Worm (Caenorhabditis elegans) whole organism, L2 larva: ENCODE results near the gene clec-150.

Source experiments
- C34F6.9 ChIP-seq: fragments of 150-350 bp; optimal IDR thresholded peaks from 2 replicates; lab custom pipeline; 2014; ENCODE audit warnings: missing biosample characterization, missing genetic modification characterization
- Y55F3AM.14 ChIP-seq: fragments of 200-800 bp; sonication (Bioruptor generic); optimal IDR thresholded peaks from 2 replicates; lab custom pipeline; 2018; ENCODE audit warnings: mild to moderate bottlenecking, missing genetic modification characterization, missing compliant biosample characterization
- ZK546.5 ChIP-seq: sonication (generic microtip); optimal IDR thresholded peaks from 2 replicates; lab custom pipeline; 2017; ENCODE audit warnings: missing biosample characterization, missing genetic modification characterization
- ama-1 ChIP-seq: fragments of 150-350 bp; optimal IDR thresholded peaks from 2 replicates; lab custom pipeline; 2018; ENCODE audit warnings: inconsistent platforms
- blmp-1 ChIP-seq: sonication (generic microtip); optimal IDR thresholded peaks from 2 replicates; lab custom pipeline; 2017; ENCODE audit warnings: missing genetic modification characterization, mild to moderate bottlenecking, missing compliant biosample characterization, antibody characterized with exemption, moderate library complexity; ENCODE audit not compliant: insufficient read depth
- ceh-16 ChIP-seq: fragments of 150-350 bp; optimal IDR thresholded peaks from 2 replicates; lab custom pipeline; 2014; ENCODE audit warnings: missing biosample characterization, missing genetic modification characterization
- ceh-82 ChIP-seq: fragments of 150-350 bp; optimal IDR thresholded peaks from 2 replicates; lab custom pipeline; 2014; ENCODE audit warnings: missing biosample characterization, missing genetic modification characterization
- crh-2 ChIP-seq: sonication (generic microtip); optimal IDR thresholded peaks from 2 replicates; lab custom pipeline; 2017; ENCODE audit warnings: missing biosample characterization, missing genetic modification characterization
- dmd-4 ChIP-seq: sonication (generic microtip); optimal IDR thresholded peaks from 2 replicates; lab custom pipeline; 2017; ENCODE audit warnings: missing biosample characterization, missing genetic modification characterization
- egl-27 ChIP-seq: sonication (generic microtip); optimal IDR thresholded peaks from 3 replicates; lab custom pipeline; 2017; ENCODE audit warnings: missing biosample characterization, missing genetic modification reagents, missing genetic modification characterization
- elt-1 ChIP-seq: fragments of 150-350 bp; optimal IDR thresholded peaks from 2 replicates; lab custom pipeline; 2014; ENCODE audit warnings: missing biosample characterization, missing genetic modification characterization
- elt-3 ChIP-seq: sonication (generic microtip); optimal IDR thresholded peaks from 2 replicates; lab custom pipeline; 2017; ENCODE audit warnings: missing biosample characterization, missing genetic modification characterization
- fos-1 ChIP-seq: fragments of 150-350 bp; optimal IDR thresholded peaks from 2 replicates; lab custom pipeline; 2014; ENCODE audit warnings: missing biosample characterization, missing genetic modification characterization
- lin-11 ChIP-seq: fragments of 150-350 bp; sonication (generic microtip); optimal IDR thresholded peaks from 2 replicates; lab custom pipeline; 2014; ENCODE audit warnings: missing biosample characterization, missing genetic modification characterization, inconsistent platforms, mixed read lengths
- lin-13 ChIP-seq: fragments of 150-350 bp; optimal IDR thresholded peaks from 2 replicates; lab custom pipeline; 2014; ENCODE audit warnings: missing biosample characterization, missing genetic modification reagents, missing genetic modification characterization
- lin-39 ChIP-seq: fragments of 150-350 bp; optimal IDR thresholded peaks from 2 replicates; lab custom pipeline; 2014; ENCODE audit warnings: missing biosample characterization, missing genetic modification reagents, missing genetic modification characterization
- mab-5 ChIP-seq: fragments of 150-350 bp; optimal IDR thresholded peaks from 2 replicates; lab custom pipeline; 2014; ENCODE audit warnings: missing biosample characterization, missing genetic modification characterization
- mbf-1 ChIP-seq: sonication (generic microtip); optimal IDR thresholded peaks from 2 replicates; lab custom pipeline; 2017; ENCODE audit warnings: missing biosample characterization, missing genetic modification characterization
- mdl-1 ChIP-seq, 2 experiments: fragments of 150-350 bp in 1 of 2; sonication (generic microtip) in 1 of 2; optimal IDR thresholded peaks; 2 replicates each; lab custom pipeline; 2017; ENCODE audit warnings: missing biosample characterization in 2 of 2, missing genetic modification characterization in 2 of 2
- nhr-12 ChIP-seq: fragments of 150-350 bp; optimal IDR thresholded peaks from 2 replicates; lab custom pipeline; 2014; ENCODE audit warnings: missing biosample characterization, missing genetic modification characterization
- nhr-129 ChIP-seq: fragments of 150-350 bp; optimal IDR thresholded peaks from 2 replicates; lab custom pipeline; 2014; ENCODE audit warnings: missing biosample characterization, missing genetic modification characterization
- nhr-21 ChIP-seq: fragments of 150-350 bp; optimal IDR thresholded peaks from 2 replicates; lab custom pipeline; 2014; ENCODE audit warnings: missing biosample characterization, missing genetic modification characterization
- nhr-23 ChIP-seq: fragments of 150-350 bp; optimal IDR thresholded peaks from 2 replicates; lab custom pipeline; 2014; ENCODE audit warnings: missing biosample characterization, missing genetic modification reagents, missing genetic modification characterization
- nhr-237 ChIP-seq: fragments of 150-350 bp; optimal IDR thresholded peaks from 2 replicates; lab custom pipeline; 2014; ENCODE audit warnings: missing biosample characterization, missing genetic modification characterization
- nhr-6 ChIP-seq: fragments of 150-350 bp; optimal IDR thresholded peaks from 2 replicates; lab custom pipeline; 2014; ENCODE audit warnings: missing biosample characterization, missing genetic modification characterization
- peb-1 ChIP-seq: fragments of 150-350 bp; optimal IDR thresholded peaks from 2 replicates; lab custom pipeline; 2014; ENCODE audit warnings: missing biosample characterization, missing genetic modification characterization
- sem-4 ChIP-seq: fragments of 150-350 bp; optimal IDR thresholded peaks from 2 replicates; lab custom pipeline; 2014; ENCODE audit warnings: missing biosample characterization, missing genetic modification reagents, missing genetic modification characterization
- skn-1 ChIP-seq: sonication (generic microtip); optimal IDR thresholded peaks from 2 replicates; lab custom pipeline; 2017; ENCODE audit warnings: missing biosample characterization, missing genetic modification characterization
- sma-3 ChIP-seq: sonication (generic microtip); optimal IDR thresholded peaks from 2 replicates; lab custom pipeline; 2016; ENCODE audit warnings: missing genetic modification reagents, missing genetic modification characterization, missing compliant biosample characterization
- sma-9 ChIP-seq, 2 experiments: fragments of 150-350 bp in 1 of 2; sonication (generic microtip) in 1 of 2; optimal IDR thresholded peaks; 2 replicates each; lab custom pipeline; 2014 to 2016; ENCODE audit warnings: missing genetic modification characterization in 2 of 2, mild to moderate bottlenecking in 1 of 2, missing biosample characterization in 1 of 2, missing compliant biosample characterization in 1 of 2, missing genetic modification reagents in 1 of 2, moderate library complexity in 1 of 2
- snpc-4 ChIP-seq: fragments of 150-350 bp; optimal IDR thresholded peaks from 2 replicates; lab custom pipeline; 2014; ENCODE audit warnings: missing biosample characterization, missing genetic modification characterization
- unc-39 ChIP-seq: fragments of 150-350 bp; optimal IDR thresholded peaks from 2 replicates; lab custom pipeline; 2014; ENCODE audit warnings: missing biosample characterization, missing genetic modification characterization
- unc-55 ChIP-seq: fragments of 150-350 bp; sonication (generic microtip); optimal IDR thresholded peaks from 3 replicates; lab custom pipeline; 2014; ENCODE audit warnings: missing biosample characterization, missing genetic modification reagents, missing genetic modification characterization
- unc-62 ChIP-seq: fragments of 150-350 bp; optimal IDR thresholded peaks from 2 replicates; lab custom pipeline; 2014; ENCODE audit warnings: missing biosample characterization, missing genetic modification reagents, missing genetic modification characterization
- zag-1 ChIP-seq: fragments of 150-350 bp; optimal IDR thresholded peaks from 2 replicates; lab custom pipeline; 2014; ENCODE audit warnings: missing biosample characterization, missing genetic modification characterization
- ztf-11 ChIP-seq: sonication (generic microtip); optimal IDR thresholded peaks from 2 replicates; lab custom pipeline; 2017; ENCODE audit warnings: missing biosample characterization, missing genetic modification characterization

clec-150 gene

DNA sequence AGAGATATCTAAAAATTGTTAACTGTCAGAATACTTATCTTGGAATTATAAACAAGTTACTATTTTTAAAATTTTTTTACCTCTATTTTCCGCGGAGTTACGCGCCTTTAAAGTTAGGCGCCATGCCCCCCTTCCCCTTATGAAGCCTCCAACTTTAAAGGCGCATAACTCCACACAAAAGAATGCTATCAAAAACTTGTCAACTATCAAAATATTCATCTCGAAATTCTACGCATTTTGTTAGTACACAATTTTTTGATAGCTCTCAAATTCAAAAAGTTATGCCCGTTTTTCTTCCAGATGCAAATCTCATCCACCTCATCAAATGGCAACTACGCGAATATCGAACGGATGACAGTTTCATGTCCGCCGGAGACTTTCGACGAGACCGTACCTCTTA, 19.5 kb upstream of the clec-150 start, which contains the start of gene tbc-10:
Gene tbc-10, plus strand, starts transcription at position 301 of the 400 bp plus-strand sequence.
- TF ChIP-seq nhr-12 (tag; lab: Kevin White, UChicago) (no peak), crh-2 (tag; lab: Kevin White, UChicago) (no peak), snpc-4 (no peak), nhr-23 (tag; lab: Kevin White, UChicago) (no peak), blmp-1 (tag; lab: Kevin White, UChicago) (no peak), egl-27 (tag; lab: Kevin White, UChicago) (no peak), C34F6.9 (tag; lab: Kevin White, UChicago) (no peak), unc-62 (no peak), skn-1 (tag; lab: Kevin White, UChicago) (no peak)

DNA sequence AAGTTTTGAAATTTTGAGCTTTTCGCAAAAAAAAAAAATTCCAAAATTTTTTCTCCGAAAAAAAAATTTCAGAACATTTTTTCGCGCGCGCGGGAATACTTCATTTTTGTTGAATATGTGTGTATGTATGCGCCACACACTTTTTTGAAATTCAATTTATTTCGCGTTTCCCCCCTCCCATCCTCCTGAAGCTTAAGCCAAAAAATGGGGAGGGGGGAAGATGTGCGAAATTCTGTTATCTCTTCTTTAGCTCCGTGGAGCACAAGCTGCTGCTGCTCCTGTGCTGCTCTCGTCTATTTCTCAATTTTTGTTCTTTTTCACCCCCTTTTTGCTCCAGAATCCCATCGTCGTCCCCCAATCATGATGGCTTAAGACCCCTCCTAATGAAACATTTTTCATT, 12.9 kb upstream of the clec-150 start:
- TF ChIP-seq elt-3 (tag; lab: Kevin White, UChicago): no peak
- no peak for TF ChIP-seq fos-1
- TF ChIP-seq C34F6.9 (tag; lab: Kevin White, UChicago): no peak
- no peak for TF ChIP-seq unc-55 (GFP tag; lab: Kevin White, UChicago)
- TF ChIP-seq mdl-1 (tag; optimal IDR thresholded peaks at IDR 0.05; lab: Kevin White, UChicago): no peak
- TF ChIP-seq skn-1 (tag; lab: Kevin White, UChicago): no peak
- no peak for TF ChIP-seq nhr-23 (tag; lab: Kevin White, UChicago)
- TF ChIP-seq elt-1 (tag; lab: Kevin White, UChicago): no peak

DNA sequence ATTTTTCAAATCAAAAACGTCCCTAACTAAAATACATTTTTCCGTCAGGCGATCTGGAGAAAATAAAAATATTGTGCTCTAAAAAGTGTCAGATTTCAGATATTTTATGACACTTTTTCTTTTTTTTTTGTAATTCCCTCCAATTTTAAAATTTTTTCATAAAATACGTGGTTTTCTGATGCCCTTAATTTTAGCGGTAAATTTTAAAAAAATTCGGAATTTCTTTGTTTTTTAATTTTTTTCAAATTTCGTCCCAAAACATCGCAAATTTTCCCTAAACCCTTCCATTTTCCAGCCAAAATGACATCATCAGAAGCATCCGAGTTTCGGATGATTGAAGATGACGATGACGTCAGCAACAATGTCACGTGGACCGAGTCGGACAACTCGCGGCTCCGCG, 10.9 kb upstream of the clec-150 start, which contains the start of gene trp-2:
Gene trp-2, plus strand, starts transcription at position 301 of the 400 bp plus-strand sequence.
- TF ChIP-seq Y55F3AM.14 (GFP tag; lab: Kevin White, UChicago) (no peak), snpc-4 (no peak), skn-1 (tag; lab: Kevin White, UChicago) (no peak), lin-11 (tag; lab: Kevin White, UChicago) (no peak), ceh-82 (tag; lab: Kevin White, UChicago) (no peak), elt-1 (tag; lab: Kevin White, UChicago) (no peak), ama-1 (lab: Kevin White, UChicago) (no peak), egl-27 (tag; lab: Kevin White, UChicago) (no peak), nhr-237 (tag; lab: Kevin White, UChicago) (no peak), nhr-129 (tag; lab: Kevin White, UChicago) (no peak), dmd-4 (tag; lab: Kevin White, UChicago) (no peak)

DNA sequence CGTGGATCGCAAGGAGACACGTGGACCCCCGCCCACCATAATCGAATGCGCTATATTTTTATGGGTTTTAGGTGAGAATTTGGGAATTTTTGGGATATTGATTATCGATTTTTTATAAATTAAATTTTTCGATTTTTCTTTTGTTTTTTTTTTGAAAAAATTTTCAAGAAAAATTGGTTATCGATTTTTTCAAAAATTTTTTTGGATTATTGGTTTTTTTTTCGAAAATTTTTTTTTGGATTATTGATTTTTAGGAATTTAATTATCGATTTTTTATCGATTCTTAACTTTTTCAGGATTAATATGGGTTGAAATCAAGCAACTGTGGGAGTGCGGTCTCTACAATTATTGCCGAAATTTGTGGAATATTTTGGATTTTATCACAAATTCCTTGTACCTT, 5.9 kb upstream of the clec-150 start:
- TF ChIP-seq skn-1 (tag; lab: Kevin White, UChicago): no peak
- TF ChIP-seq ztf-11: no peak
- no peak for TF ChIP-seq sem-4 (tag; lab: Kevin White, UChicago)
- no peak for TF ChIP-seq zag-1
- no peak for TF ChIP-seq snpc-4
- no peak for TF ChIP-seq sma-3 (GFP tag; lab: Kevin White, UChicago)
- no peak for TF ChIP-seq mdl-1 (tag; optimal IDR thresholded peaks at IDR 0.05; lab: Kevin White, UChicago)
- TF ChIP-seq unc-39: no peak
- no peak for TF ChIP-seq mbf-1 (tag; lab: Kevin White, UChicago)

DNA sequence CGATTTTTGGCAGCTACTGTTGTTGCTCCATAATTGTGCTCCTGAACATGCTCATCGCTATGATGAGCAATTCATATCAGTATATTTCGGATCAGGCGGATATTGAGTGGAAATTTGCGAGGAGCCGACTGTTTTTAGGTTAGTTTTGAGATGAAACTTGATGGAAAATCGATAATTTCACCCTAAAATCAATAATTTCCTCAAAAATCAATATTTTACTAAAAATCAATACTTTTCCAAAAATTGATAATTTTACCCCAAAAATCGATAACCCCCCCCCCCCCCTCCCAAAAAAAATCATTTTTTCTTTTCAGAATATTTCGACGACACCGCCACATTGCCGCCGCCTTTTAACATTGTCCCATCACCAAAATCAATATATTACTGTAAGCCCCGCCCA, 3.7 kb upstream of the clec-150 start:
- TF ChIP-seq sem-4 (tag; lab: Kevin White, UChicago) (no peak), lin-13 (GFP tag; lab: Kevin White, UChicago) (no peak), peb-1 (no peak), nhr-21 (tag; lab: Kevin White, UChicago) (no peak), sma-9 (GFP tag; optimal IDR thresholded peaks at IDR 0.05; lab: Kevin White, UChicago) (no peak), sma-9 (tag; optimal IDR thresholded peaks at IDR 0.05; lab: Kevin White, UChicago) (no peak)

DNA sequence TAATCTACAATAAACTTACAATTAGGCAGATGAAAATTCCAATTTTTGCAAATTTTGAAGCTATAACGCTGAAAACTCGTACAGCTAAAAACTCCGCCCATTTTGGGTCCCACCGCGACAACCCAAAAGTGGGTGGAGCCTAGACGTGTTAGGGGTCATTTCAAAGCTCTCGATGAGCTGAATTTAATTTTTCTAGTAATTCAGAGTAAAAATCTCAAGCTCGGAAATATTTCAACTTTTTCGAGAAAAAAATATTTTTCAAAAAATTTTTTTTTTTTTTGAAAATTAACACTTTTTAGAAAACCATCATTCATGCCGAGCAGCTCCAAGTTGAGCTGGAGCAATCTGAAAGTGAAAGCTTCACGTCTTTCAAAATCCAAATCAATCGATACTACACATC, 1.2 kb upstream of the clec-150 start, which contains the start of gene R06B10.7:
Gene R06B10.7, minus strand, starts transcription at position 101 of the 400 bp plus-strand sequence.
- no peak for TF ChIP-seq C34F6.9 (tag; lab: Kevin White, UChicago)
- TF ChIP-seq lin-13 (GFP tag; lab: Kevin White, UChicago): no peak
- TF ChIP-seq sma-3 (GFP tag; lab: Kevin White, UChicago): no peak
- TF ChIP-seq mab-5 (tag; lab: Kevin White, UChicago): no peak
- no peak for TF ChIP-seq ceh-16 (tag; lab: Kevin White, UChicago)
- TF ChIP-seq egl-27 (tag; lab: Kevin White, UChicago): no peak
- no peak for TF ChIP-seq unc-39
- TF ChIP-seq ZK546.5 (tag; lab: Kevin White, UChicago): no peak
- no peak for TF ChIP-seq nhr-129 (tag; lab: Kevin White, UChicago)
- TF ChIP-seq ceh-82 (tag; lab: Kevin White, UChicago): no peak
- TF ChIP-seq lin-39 (tag; lab: Kevin White, UChicago): no peak
- no peak for TF ChIP-seq nhr-6
- TF ChIP-seq crh-2 (tag; lab: Kevin White, UChicago): no peak
- no peak for TF ChIP-seq lin-11 (tag; lab: Kevin White, UChicago)
